Worm (Caenorhabditis elegans) whole organism, young adult: ENCODE data around the gene F10E7.6.

Source experiments
- B0336.3 ChIP-seq: fragments of 200-800 bp; sonication (Bioruptor generic); IDR thresholded peaks from 2 replicates; pipeline ENCODE4 v1.3.6; 2022; ENCODE audit warnings: missing genetic modification characterization, missing compliant biosample characterization
- C17E4.6 ChIP-seq: fragments of 200-800 bp; sonication (Bioruptor generic); IDR thresholded peaks from 2 replicates; pipeline ENCODE4 v1.3.6; 2022; ENCODE audit warnings: missing genetic modification reagents, missing genetic modification characterization, missing compliant biosample characterization
- F10E7.11 ChIP-seq: sonication (generic microtip); optimal IDR thresholded peaks from 2 replicates; lab custom pipeline; 2017; ENCODE audit warnings: mild to moderate bottlenecking, missing genetic modification characterization, moderate library complexity, missing compliant biosample characterization
- F23B12.7 ChIP-seq: sonication (generic microtip); optimal IDR thresholded peaks from 2 replicates; lab custom pipeline; 2017; ENCODE audit warnings: missing genetic modification characterization, mild to moderate bottlenecking, missing compliant biosample characterization, antibody characterized with exemption, moderate library complexity; ENCODE audit not compliant: insufficient read depth
- F37B4.10 ChIP-seq: fragments of 200-800 bp; sonication (Bioruptor generic); IDR thresholded peaks from 2 replicates; pipeline ENCODE4 v1.3.6; 2022; ENCODE audit warnings: missing genetic modification characterization, missing compliant biosample characterization
- K12H6.12 ChIP-seq: fragments of 200-800 bp; sonication (Bioruptor generic); optimal IDR thresholded peaks from 2 replicates; lab custom pipeline; 2018; ENCODE audit warnings: mild to moderate bottlenecking, missing genetic modification characterization, missing compliant biosample characterization
- T26A5.8 ChIP-seq: sonication (generic microtip); optimal IDR thresholded peaks from 2 replicates; lab custom pipeline; 2016; ENCODE audit warnings: missing genetic modification characterization, missing compliant biosample characterization
- Y56A3A.18 ChIP-seq: fragments of 200-800 bp; sonication (Bioruptor generic); IDR thresholded peaks from 2 replicates; pipeline ENCODE4 v1.3.6; 2022; ENCODE audit warnings: missing genetic modification reagents, missing genetic modification characterization, missing compliant biosample characterization
- Y79H2A.3 ChIP-seq: fragments of 200-800 bp; sonication (Bioruptor generic); conservative IDR thresholded peaks from 2 replicates; pipeline ENCODE4 v1.3.6; 2022; ENCODE audit warnings: missing genetic modification reagents, missing genetic modification characterization, missing compliant biosample characterization
- Y95B8A.8 ChIP-seq: fragments of 200-800 bp; sonication (Bioruptor generic); IDR thresholded peaks from 2 replicates; pipeline ENCODE4 v1.3.6; 2022; ENCODE audit warnings: missing genetic modification reagents, missing genetic modification characterization, missing compliant biosample characterization
- aptf-2 ChIP-seq: fragments of 200-800 bp; sonication (Bioruptor generic); conservative IDR thresholded peaks from 2 replicates; pipeline ENCODE4 v1.3.6; 2022; ENCODE audit warnings: missing genetic modification reagents, missing genetic modification characterization, missing compliant biosample characterization
- attf-3 ChIP-seq: fragments of 200-800 bp; sonication (Bioruptor generic); conservative IDR thresholded peaks from 2 replicates; pipeline ENCODE4 v1.3.6; 2022; ENCODE audit warnings: missing genetic modification reagents, missing genetic modification characterization, missing compliant biosample characterization
- attf-6 ChIP-seq: fragments of 200-800 bp; sonication (Bioruptor generic); IDR thresholded peaks from 2 replicates; pipeline ENCODE4 v1.3.6; 2022; ENCODE audit warnings: missing genetic modification reagents, missing genetic modification characterization, missing compliant biosample characterization
- ccch-3 ChIP-seq: fragments of 200-800 bp; sonication (Bioruptor generic); optimal IDR thresholded peaks from 2 replicates; lab custom pipeline; 2018; ENCODE audit warnings: mild to moderate bottlenecking, missing genetic modification characterization, missing compliant biosample characterization
- ceh-40 ChIP-seq: fragments of 200-800 bp; sonication (Bioruptor generic); IDR thresholded peaks from 2 replicates; pipeline ENCODE4 v1.3.6; 2022; ENCODE audit warnings: missing genetic modification characterization, missing compliant biosample characterization
- die-1 ChIP-seq: sonication (generic microtip); optimal IDR thresholded peaks from 2 replicates; lab custom pipeline; 2016; ENCODE audit warnings: missing genotype, mild to moderate bottlenecking, missing genetic modification characterization, missing compliant biosample characterization
- egl-18 ChIP-seq: fragments of 200-800 bp; sonication (Bioruptor generic); IDR thresholded peaks from 2 replicates; pipeline ENCODE4 v1.3.6; 2022; ENCODE audit warnings: missing genetic modification reagents, missing genetic modification characterization, missing compliant biosample characterization
- egl-44 ChIP-seq: fragments of 200-800 bp; sonication (Bioruptor generic); IDR thresholded peaks from 2 replicates; pipeline ENCODE4 v1.3.6; 2022; ENCODE audit warnings: missing genetic modification reagents, missing genetic modification characterization, missing compliant biosample characterization
- ekl-4 ChIP-seq: fragments of 200-800 bp; sonication (Bioruptor generic); IDR thresholded peaks from 2 replicates; pipeline ENCODE4 v1.3.6; 2022; ENCODE audit warnings: missing genetic modification reagents, missing genetic modification characterization, missing compliant biosample characterization
- him-1 ChIP-seq: sonication (generic microtip); optimal IDR thresholded peaks from 2 replicates; lab custom pipeline; 2016; ENCODE audit warnings: missing genotype, missing genetic modification reagents, missing genetic modification characterization, missing compliant biosample characterization
- hrde-1 ChIP-seq: sonication (generic microtip); optimal IDR thresholded peaks from 2 replicates; lab custom pipeline; 2016; ENCODE audit warnings: missing genetic modification characterization, mild to moderate bottlenecking, missing compliant biosample characterization, moderate library complexity, missing genotype, missing genetic modification reagents, borderline replicate concordance
- hsf-1 ChIP-seq: fragments of 200-800 bp; sonication (Bioruptor generic); IDR thresholded peaks from 2 replicates; pipeline ENCODE4 v1.3.6; 2022; ENCODE audit warnings: missing genetic modification reagents, missing genetic modification characterization, missing compliant biosample characterization
- lag-1 ChIP-seq: fragments of 200-800 bp; sonication (Bioruptor generic); IDR thresholded peaks from 2 replicates; pipeline ENCODE4 v1.3.6; 2022; ENCODE audit warnings: missing genetic modification reagents, missing genetic modification characterization, missing compliant biosample characterization
- let-526 ChIP-seq: fragments of 200-800 bp; sonication (Bioruptor generic); IDR thresholded peaks from 2 replicates; pipeline ENCODE4 v1.3.6; 2022; ENCODE audit warnings: missing genetic modification reagents, missing genetic modification characterization, missing compliant biosample characterization
- lin-35 ChIP-seq, 3 experiments: fragments of 150-350 bp in 2 of 3; sonication (generic microtip) in 1 of 3; optimal IDR thresholded peaks; 2 replicates each; lab custom pipeline; 2014 to 2018; ENCODE audit warnings: missing biosample characterization in 3 of 3, missing genetic modification characterization in 3 of 3, missing genetic modification reagents in 3 of 3
- lsl-1 ChIP-seq: fragments of 200-800 bp; sonication (Bioruptor generic); optimal IDR thresholded peaks from 2 replicates; lab custom pipeline; 2018; ENCODE audit warnings: mild to moderate bottlenecking, missing genetic modification characterization, moderate library complexity, missing compliant biosample characterization
- mcd-1 ChIP-seq: fragments of 200-800 bp; sonication (Bioruptor generic); IDR thresholded peaks from 2 replicates; pipeline ENCODE4 v1.3.6; 2022; ENCODE audit warnings: missing genetic modification reagents, missing genetic modification characterization, missing compliant biosample characterization
- nfyb-1 ChIP-seq: fragments of 200-800 bp; sonication (Bioruptor generic); IDR thresholded peaks from 2 replicates; pipeline ENCODE4 v1.3.6; 2022; ENCODE audit warnings: missing genetic modification reagents, missing genetic modification characterization, missing compliant biosample characterization
- nhr-80 ChIP-seq: sonication (generic microtip); optimal IDR thresholded peaks from 2 replicates; lab custom pipeline; 2016; ENCODE audit warnings: missing genetic modification characterization, missing compliant biosample characterization
- repo-1 ChIP-seq: sonication (generic microtip); optimal IDR thresholded peaks from 2 replicates; lab custom pipeline; 2017; ENCODE audit warnings: mild to moderate bottlenecking, missing genetic modification characterization, missing compliant biosample characterization
- rpc-1 ChIP-seq, 2 experiments: fragments of 150-350 bp in 1 of 2; sonication (generic microtip) in 1 of 2; optimal IDR thresholded peaks; 2 replicates each; lab custom pipeline; 2014 to 2018; ENCODE audit warnings: missing biosample characterization in 1 of 2, missing genetic modification characterization in 1 of 2, missing genetic modification reagents in 1 of 2, missing genotype in 1 of 2
- tlf-1 ChIP-seq: fragments of 200-800 bp; sonication (Bioruptor generic); optimal IDR thresholded peaks from 2 replicates; lab custom pipeline; 2018; ENCODE audit warnings: mild to moderate bottlenecking, missing genetic modification characterization, missing compliant biosample characterization
- xnd-1 ChIP-seq: sonication (generic microtip); optimal IDR thresholded peaks from 2 replicates; lab custom pipeline; 2016; ENCODE audit warnings: missing genotype, missing genetic modification reagents, missing genetic modification characterization, missing compliant biosample characterization
- zfh-2 ChIP-seq: fragments of 200-800 bp; sonication (Bioruptor generic); conservative IDR thresholded peaks from 2 replicates; pipeline ENCODE4 v1.3.6; 2022; ENCODE audit warnings: missing genetic modification reagents, missing genetic modification characterization, missing compliant biosample characterization

The F10E7.6 gene

DNA sequence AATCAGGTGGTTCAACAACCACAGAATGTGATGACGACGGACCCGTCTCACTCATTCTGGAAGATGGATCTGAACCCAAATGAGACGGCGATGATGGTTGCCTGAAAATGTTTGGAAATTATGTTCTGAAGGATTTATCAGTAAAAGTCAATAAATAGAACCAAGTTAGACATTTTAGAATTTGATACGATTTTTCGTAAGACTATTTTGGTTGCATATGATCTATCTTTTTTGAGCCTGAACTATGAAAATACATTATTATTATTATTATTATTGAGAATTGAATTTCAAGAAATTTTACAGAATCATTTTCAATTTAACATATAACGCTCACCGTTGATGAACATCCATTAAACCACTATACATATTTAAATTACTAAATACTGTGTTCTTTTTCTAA lies 2.9 kb upstream of the F10E7.6 start, which contains the start of gene F10E7.9:
Gene F10E7.9, minus strand, starts transcription at position 101 of the 400 bp plus-strand sequence.
- TF ChIP-seq ekl-4 (GFP tag; lab: Robert Waterston, UW) (no peak), ceh-40 (no peak), mcd-1 (GFP tag; lab: Robert Waterston, UW) (no peak), lin-35 (GFP tag; optimal IDR thresholded peaks at IDR 0.05; lab: Kevin White, UChicago) (no peak), rpc-1 (optimal IDR thresholded peaks at IDR 0.05; lab: Kevin White, UChicago) (no peak), rpc-1 (tag; optimal IDR thresholded peaks at IDR 0.05; lab: Kevin White, UChicago) (no peak), aptf-2 (GFP tag; lab: Robert Waterston, UW) (no peak), lag-1 (GFP tag; lab: Robert Waterston, UW) (no peak), F37B4.10 (no peak)

DNA sequence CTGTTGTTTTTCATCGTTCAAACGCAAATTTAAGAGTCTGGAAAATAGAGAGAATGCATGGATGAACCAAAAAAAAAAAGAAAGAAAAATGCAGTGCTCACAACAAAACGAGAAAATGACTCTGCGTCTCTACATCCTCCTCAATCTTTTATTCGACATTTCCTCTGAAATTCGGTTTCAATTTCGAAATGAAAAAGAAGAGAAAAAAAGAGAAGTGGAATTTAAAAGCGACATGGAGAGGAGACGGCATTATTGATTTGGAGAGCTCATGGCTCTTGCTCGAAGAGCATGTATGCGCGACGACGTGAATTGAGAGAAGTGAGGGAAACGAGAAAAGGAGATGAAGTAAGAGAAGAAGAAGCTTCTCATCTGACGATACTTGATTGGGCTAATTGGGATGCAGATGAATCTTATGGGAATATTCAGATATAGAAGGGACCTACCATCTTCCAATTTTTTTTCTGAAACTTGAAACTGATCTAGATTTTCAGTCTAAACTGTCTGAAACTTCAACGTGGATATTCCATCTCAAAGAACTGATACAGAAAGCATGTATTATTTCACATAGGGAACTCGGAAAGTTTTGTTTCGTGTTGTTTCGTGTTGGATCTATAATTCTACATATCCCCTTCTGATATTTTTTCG lies 1.7 kb upstream of the F10E7.6 start:
- TF ChIP-seq C17E4.6 (GFP tag; lab: Robert Waterston, UW) (no peak), F10E7.11 (tag; lab: Kevin White, UChicago) (peak; percentile 21)

DNA sequence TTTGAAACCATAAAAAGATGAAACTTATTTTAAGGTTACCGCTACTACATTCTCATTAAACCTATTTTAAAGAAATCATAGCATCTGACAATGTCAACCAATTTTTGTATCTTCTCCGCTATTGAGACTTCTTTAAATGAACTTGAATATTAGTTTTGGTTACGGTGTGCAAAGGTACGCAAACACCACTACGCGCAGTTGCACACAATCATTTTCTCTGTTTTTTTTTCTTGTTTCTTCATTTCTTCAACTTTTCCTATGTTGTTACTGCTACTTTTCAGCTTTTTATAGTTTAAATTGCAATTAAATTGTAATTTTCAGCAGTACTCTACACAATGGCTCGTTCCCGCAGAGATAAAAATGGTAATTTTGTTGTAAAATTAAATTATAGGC lies 1.2 kb upstream of the F10E7.6 start, which contains the start of gene F10E7.5:
Gene F10E7.5, plus strand, starts transcription at position 322 of the 393 bp plus-strand sequence.
- TF ChIP-seq him-1 (tag; lab: Kevin White, UChicago): peak; percentile 23
- no peak for TF ChIP-seq nhr-80
- no peak for TF ChIP-seq nfyb-1
- no peak for TF ChIP-seq Y95B8A.8 (GFP tag; lab: Robert Waterston, UW)
- no peak for TF ChIP-seq die-1 (tag; lab: Kevin White, UChicago)
- peak; percentile 23 for TF ChIP-seq F23B12.7 (tag; lab: Kevin White, UChicago)
- no peak for TF ChIP-seq hrde-1 (tag; lab: Kevin White, UChicago)
- TF ChIP-seq K12H6.12 (tag; lab: Kevin White, UChicago): no peak
- TF ChIP-seq ccch-3: no peak
- TF ChIP-seq lin-35 (GFP tag; optimal IDR thresholded peaks at IDR 0.05; lab: Kevin White, UChicago): peak in 1 of 3 experiments; percentile 50
- no peak for TF ChIP-seq B0336.3 (GFP tag; lab: Robert Waterston, UW)
- TF ChIP-seq attf-6 (GFP tag; lab: Robert Waterston, UW): no peak
- peak; percentile 65 for TF ChIP-seq attf-3 (GFP tag; lab: Robert Waterston, UW)
- no peak for TF ChIP-seq ceh-40
- peak; percentile 74 for TF ChIP-seq lsl-1 (GFP tag; lab: Kevin White, UChicago)
- TF ChIP-seq let-526 (GFP tag; lab: Robert Waterston, UW): no peak
- TF ChIP-seq egl-44 (GFP tag; lab: Robert Waterston, UW): no peak
- no peak for TF ChIP-seq T26A5.8 (tag; lab: Kevin White, UChicago)
- no peak for TF ChIP-seq Y56A3A.18 (GFP tag; lab: Robert Waterston, UW)
- no peak for TF ChIP-seq xnd-1 (tag; lab: Kevin White, UChicago)
- TF ChIP-seq Y79H2A.3: no peak
- TF ChIP-seq hsf-1: no peak
- no peak for TF ChIP-seq egl-18 (GFP tag; lab: Robert Waterston, UW)

DNA sequence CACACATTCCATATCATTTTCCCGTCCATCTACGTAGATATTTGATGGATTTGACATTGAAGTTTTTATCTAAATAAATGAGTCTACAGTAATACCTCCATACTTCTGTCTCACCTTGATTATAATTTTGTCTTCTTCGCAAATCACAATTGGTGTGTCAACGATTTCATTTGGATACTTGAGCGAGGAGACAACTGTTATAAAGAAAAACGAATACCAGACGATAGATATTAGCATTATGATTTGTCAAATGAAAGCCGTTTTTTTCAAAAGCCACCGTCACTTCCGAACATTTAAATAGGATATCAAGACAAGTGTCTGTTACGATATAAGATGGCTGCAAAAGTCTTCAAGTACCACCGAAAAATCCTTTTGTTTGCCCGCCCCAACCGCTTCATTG lies 2.8 kb downstream of the F10E7.6 start, which contains the start of gene cutl-5:
Gene cutl-5, minus strand, starts transcription at position 269 of the 400 bp plus-strand sequence.
- no peak for TF ChIP-seq zfh-2 (GFP tag; lab: Robert Waterston, UW)
- TF ChIP-seq repo-1 (tag; lab: Kevin White, UChicago): no peak
- TF ChIP-seq tlf-1 (GFP tag; lab: Kevin White, UChicago): no peak
